Fruit fly (Drosophila melanogaster) whole organism, prepupa: Measurements from ENCODE around the gene CG12091.

Experiments used
- Blimp-1 ChIP-seq: fragments of 200-800 bp; sonication (Bioruptor generic); optimal IDR thresholded peaks from 3 replicates; lab custom pipeline; 2017; ENCODE audit warnings: missing biosample characterization, missing genetic modification characterization, mild to moderate bottlenecking, moderate library complexity, missing genetic modification reagents
- CG1621 ChIP-seq: fragments of 200-800 bp; sonication (Bioruptor generic); optimal IDR thresholded peaks from 3 replicates; lab custom pipeline; 2018; ENCODE audit warnings: missing biosample characterization, mild to moderate bottlenecking, missing genetic modification characterization
- CG6808 ChIP-seq: fragments of 200-800 bp; sonication (Bioruptor generic); optimal IDR thresholded peaks from 3 replicates; lab custom pipeline; 2017; ENCODE audit warnings: missing biosample characterization, missing genetic modification characterization, mild to moderate bottlenecking, moderate library complexity, missing genetic modification reagents
- Hr39 ChIP-seq: fragments of 200-800 bp; sonication (Bioruptor generic); optimal IDR thresholded peaks from 2 replicates; lab custom pipeline; 2016; ENCODE audit warnings: missing biosample characterization, missing genetic modification characterization
- OdsH ChIP-seq: fragments of 200-800 bp; sonication (Bioruptor generic); optimal IDR thresholded peaks from 3 replicates; lab custom pipeline; 2016; ENCODE audit warnings: missing biosample characterization, missing genetic modification characterization
- Sox15 ChIP-seq: fragments of 200-800 bp; sonication (Bioruptor generic); optimal IDR thresholded peaks from 3 replicates; lab custom pipeline; 2016; ENCODE audit warnings: missing biosample characterization, missing genetic modification characterization
- spab ChIP-seq: fragments of 200-800 bp; sonication (Bioruptor generic); optimal IDR thresholded peaks from 2 replicates; lab custom pipeline; 2017; ENCODE audit warnings: missing biosample characterization, mild to moderate bottlenecking, missing genetic modification characterization, missing genetic modification reagents

- TF ChIP-seq spab (no peak), Hr39 (GFP tag; lab: Kevin White, UChicago) (no peak), Sox15 (GFP tag; lab: Kevin White, UChicago) (no peak), CG6808 (GFP tag; lab: Kevin White, UChicago) (no peak), CG1621 (no peak), OdsH (GFP tag; lab: Kevin White, UChicago) (no peak), Blimp-1 (no peak)
Observed at dm6 chr3L:1577338-1577737, 40.7 kb upstream of the CG12091 start.
